Worm (Caenorhabditis elegans) whole organism, L3 larva: Measurements from ENCODE around the gene Y73C8C.12.
A peak's percentile ranks its signal among the peaks of the same experiment; 100 is the strongest.

Source experiments
- ZK546.5 ChIP-seq: sonication (generic microtip); optimal IDR thresholded peaks from 2 replicates; lab custom pipeline; 2017; ENCODE audit warnings: missing biosample characterization, missing genetic modification characterization
- aly-2 ChIP-seq: fragments of 150-350 bp; optimal IDR thresholded peaks from 2 replicates; lab custom pipeline; 2014; ENCODE audit warnings: missing biosample characterization, missing genetic modification characterization
- ceh-28 ChIP-seq: fragments of 150-350 bp; optimal IDR thresholded peaks from 2 replicates; lab custom pipeline; 2014; ENCODE audit warnings: missing biosample characterization, missing genetic modification reagents, missing genetic modification characterization
- ceh-82 ChIP-seq: fragments of 150-350 bp; optimal IDR thresholded peaks from 2 replicates; lab custom pipeline; 2014; ENCODE audit warnings: missing biosample characterization, missing genetic modification characterization
- ceh-9 ChIP-seq: sonication (generic microtip); optimal IDR thresholded peaks from 2 replicates; lab custom pipeline; 2018; ENCODE audit warnings: missing biosample characterization, missing genetic modification characterization
- daf-12 ChIP-seq: fragments of 150-350 bp; optimal IDR thresholded peaks from 2 replicates; lab custom pipeline; 2014; ENCODE audit warnings: missing biosample characterization, missing genetic modification reagents, missing genetic modification characterization
- egl-27 ChIP-seq: sonication (generic microtip); optimal IDR thresholded peaks from 4 replicates; lab custom pipeline; 2017; ENCODE audit warnings: missing biosample characterization, missing genetic modification reagents, missing genetic modification characterization
- elt-3 ChIP-seq, 3 experiments: fragments of 150-350 bp in 1 of 3; sonication (generic microtip) in 2 of 3; optimal IDR thresholded peaks; 2 replicates in 2 of 3; 4 replicates in 1 of 3; lab custom pipeline; 2014 to 2017; ENCODE audit warnings: missing biosample characterization in 3 of 3, missing genetic modification characterization in 3 of 3
- eor-1 ChIP-seq, 2 experiments: fragments of 150-350 bp; optimal IDR thresholded peaks; 2 replicates each; lab custom pipeline; 2014 to 2018; ENCODE audit warnings: missing biosample characterization in 2 of 2, missing genetic modification characterization in 2 of 2
- fkh-10 ChIP-seq: sonication (generic microtip); optimal IDR thresholded peaks from 2 replicates; lab custom pipeline; 2017; ENCODE audit warnings: missing biosample characterization, missing genetic modification reagents, missing genetic modification characterization
- hmg-11 ChIP-seq: sonication (generic microtip); optimal IDR thresholded peaks from 2 replicates; lab custom pipeline; 2016; ENCODE audit warnings: missing genetic modification characterization, missing compliant biosample characterization
- lin-15B ChIP-seq: fragments of 150-350 bp; optimal IDR thresholded peaks from 2 replicates; lab custom pipeline; 2014; ENCODE audit warnings: missing biosample characterization, missing genetic modification characterization
- lsy-12 ChIP-seq: sonication (generic microtip); optimal IDR thresholded peaks from 2 replicates; lab custom pipeline; 2016; ENCODE audit warnings: mild to moderate bottlenecking, missing genetic modification characterization, missing compliant biosample characterization
- mdl-1 ChIP-seq: fragments of 150-350 bp; optimal IDR thresholded peaks from 2 replicates; lab custom pipeline; 2014; ENCODE audit warnings: missing biosample characterization, missing genetic modification characterization
- nhr-11 ChIP-seq: fragments of 150-350 bp; optimal IDR thresholded peaks from 2 replicates; lab custom pipeline; 2014; ENCODE audit warnings: missing biosample characterization, missing genetic modification characterization
- nhr-12 ChIP-seq: fragments of 150-350 bp; optimal IDR thresholded peaks from 2 replicates; lab custom pipeline; 2014; ENCODE audit warnings: missing biosample characterization, missing genetic modification characterization
- nhr-25 ChIP-seq: sonication (generic microtip); optimal IDR thresholded peaks from 2 replicates; lab custom pipeline; 2017; ENCODE audit warnings: missing biosample characterization, missing genetic modification characterization
- nhr-28 ChIP-seq: fragments of 150-350 bp; optimal IDR thresholded peaks from 2 replicates; lab custom pipeline; 2014; ENCODE audit warnings: missing biosample characterization, missing genetic modification characterization
- nhr-76 ChIP-seq: fragments of 150-350 bp; sonication (generic microtip); optimal IDR thresholded peaks from 5 replicates; lab custom pipeline; 2014; ENCODE audit warnings: missing biosample characterization, missing genetic modification characterization
- nhr-77 ChIP-seq: fragments of 150-350 bp; optimal IDR thresholded peaks from 2 replicates; lab custom pipeline; 2014; ENCODE audit warnings: missing biosample characterization, missing genetic modification characterization
- pqm-1 ChIP-seq: fragments of 150-350 bp; optimal IDR thresholded peaks from 2 replicates; lab custom pipeline; 2017; ENCODE audit warnings: missing biosample characterization, missing genetic modification characterization, inconsistent platforms
- skn-1 ChIP-seq: fragments of 150-350 bp; optimal IDR thresholded peaks from 2 replicates; lab custom pipeline; 2014; ENCODE audit warnings: missing biosample characterization, missing genetic modification characterization
- snpc-4 ChIP-seq: fragments of 150-350 bp; optimal IDR thresholded peaks from 2 replicates; lab custom pipeline; 2014; ENCODE audit warnings: missing biosample characterization, missing genetic modification characterization
- tbx-2 ChIP-seq: sonication (generic microtip); optimal IDR thresholded peaks from 2 replicates; lab custom pipeline; 2016; ENCODE audit warnings: mild to moderate bottlenecking, missing genetic modification characterization, missing compliant biosample characterization
- unc-39 ChIP-seq: sonication (generic microtip); optimal IDR thresholded peaks from 4 replicates; lab custom pipeline; 2017; ENCODE audit warnings: missing biosample characterization, missing genetic modification characterization
- unc-62 ChIP-seq: fragments of 150-350 bp; sonication (generic microtip); optimal IDR thresholded peaks from 4 replicates; lab custom pipeline; 2014; ENCODE audit warnings: missing biosample characterization, missing genetic modification reagents, missing genetic modification characterization
- ztf-11 ChIP-seq: fragments of 150-350 bp; optimal IDR thresholded peaks from 2 replicates; lab custom pipeline; 2014; ENCODE audit warnings: missing biosample characterization, missing genetic modification characterization
- ztf-4 ChIP-seq: fragments of 150-350 bp; optimal IDR thresholded peaks from 2 replicates; lab custom pipeline; 2014; ENCODE audit warnings: missing biosample characterization, missing genetic modification characterization

The Y73C8C.12 gene

DNA sequence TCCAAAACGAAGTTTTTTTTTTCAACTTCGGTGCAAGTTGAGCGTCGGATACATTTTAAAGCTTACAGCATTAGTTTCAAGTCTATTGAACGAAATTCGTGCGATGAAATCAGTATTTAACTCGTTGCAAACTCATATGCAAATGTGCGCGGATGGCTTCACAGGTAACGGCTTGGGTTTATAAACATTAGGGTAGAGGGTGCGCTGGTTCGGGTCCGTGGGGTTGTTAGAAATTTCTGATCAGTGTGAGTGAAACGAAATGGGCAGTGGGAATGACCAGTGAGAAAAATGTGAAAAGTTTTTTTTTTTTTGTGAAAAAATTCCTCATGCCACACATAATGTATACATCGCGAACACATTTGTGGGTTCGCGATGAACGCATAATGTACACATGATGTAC is 38.1 kb downstream of the Y73C8C.12 start:
- TF ChIP-seq unc-62 (no peak), hmg-11 (no peak), ztf-11 (tag; lab: Kevin White, UChicago) (no peak), elt-3 (tag; optimal IDR thresholded peaks at IDR 0.05; lab: Kevin White, UChicago) (no peak), nhr-28 (no peak), nhr-77 (no peak), pqm-1 (no peak)

ce11 chrV:3165438-3165837 is 40.4 kb downstream of the Y73C8C.12 start, which contains the start of gene C36C5.14:
Gene C36C5.14 (minus strand): TSS chrV:3165538.
- no peak for TF ChIP-seq ztf-11 (tag; lab: Kevin White, UChicago)
- no peak for TF ChIP-seq ceh-9 (tag; lab: Kevin White, UChicago)
- no peak for TF ChIP-seq aly-2 (tag; lab: Kevin White, UChicago)
- no peak for TF ChIP-seq eor-1 (tag; optimal IDR thresholded peaks at IDR 0.05; lab: Kevin White, UChicago)
- TF ChIP-seq ztf-4: no peak
- TF ChIP-seq snpc-4 (tag; lab: Kevin White, UChicago): no peak
- no peak for TF ChIP-seq mdl-1 (tag; lab: Kevin White, UChicago)
- TF ChIP-seq ceh-82: no peak
- TF ChIP-seq nhr-25: no peak

DNA sequence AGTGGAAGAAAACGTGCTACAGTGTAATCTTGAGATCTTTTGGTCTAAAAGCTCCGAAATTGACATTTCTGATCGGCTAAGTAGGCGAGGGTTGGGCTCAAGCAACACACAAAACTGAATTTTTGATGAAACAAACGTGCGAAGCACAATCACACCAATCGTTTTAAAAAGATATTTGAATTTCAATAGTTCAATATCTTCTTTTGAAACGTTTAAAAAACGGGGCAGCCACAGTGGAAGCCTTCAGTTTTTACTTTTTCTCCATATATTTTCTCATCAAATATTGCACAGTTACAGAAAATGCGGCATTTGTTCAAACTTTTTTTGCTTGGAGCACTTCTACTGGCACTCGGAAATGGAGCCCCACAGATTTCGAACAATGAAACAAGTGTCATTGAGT is 41.2 kb downstream of the Y73C8C.12 start, which contains the start of gene C36C5.4:
Gene C36C5.4, plus strand, starts transcription at position 301 of the 400 bp plus-strand sequence.
- TF ChIP-seq fkh-10 (GFP tag; lab: Kevin White, UChicago): no peak
- TF ChIP-seq lin-15B (tag; lab: Kevin White, UChicago): no peak

- TF ChIP-seq unc-62 (no peak), nhr-12 (tag; lab: Kevin White, UChicago) (no peak), mdl-1 (tag; lab: Kevin White, UChicago) (no peak), ztf-11 (tag; lab: Kevin White, UChicago) (no peak), nhr-28 (no peak), ZK546.5 (tag; lab: Kevin White, UChicago) (no peak), nhr-77 (no peak), nhr-76 (tag; lab: Kevin White, UChicago) (no peak), daf-12 (no peak), skn-1 (no peak)
Measured at ce11 chrV:3168650-3169049, 43.6 kb downstream of the Y73C8C.12 start, which contains the start of gene C36C5.15. Gene C36C5.15 (minus strand): TSS chrV:3168750.

DNA sequence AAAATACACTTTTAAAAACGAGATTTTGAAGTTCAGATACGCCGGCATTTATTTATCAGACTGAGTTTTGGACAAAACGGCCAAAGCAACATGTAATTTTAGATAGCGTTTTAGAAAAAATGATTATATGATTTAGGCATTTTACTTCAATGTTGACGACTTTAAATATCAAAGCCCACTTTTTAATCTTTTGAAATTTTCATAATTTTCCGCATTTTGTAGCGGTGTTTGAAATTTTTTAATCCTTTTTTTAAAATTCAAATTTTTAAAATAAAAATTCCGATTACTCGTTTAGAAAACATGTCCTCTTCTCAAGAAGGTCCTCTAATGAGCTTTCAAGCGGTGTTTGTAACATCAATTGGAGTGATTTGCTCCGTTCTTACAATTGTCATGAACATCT is 44.8 kb downstream of the Y73C8C.12 start, which contains the start of gene srbc-6:
Gene srbc-6, plus strand, starts transcription at position 301 of the 400 bp plus-strand sequence.
- TF ChIP-seq fkh-10 (GFP tag; lab: Kevin White, UChicago) (no peak), unc-39 (tag; lab: Kevin White, UChicago) (no peak), aly-2 (tag; lab: Kevin White, UChicago) (no peak), tbx-2 (tag; lab: Kevin White, UChicago) (no peak), egl-27 (tag; lab: Kevin White, UChicago) (no peak)

DNA sequence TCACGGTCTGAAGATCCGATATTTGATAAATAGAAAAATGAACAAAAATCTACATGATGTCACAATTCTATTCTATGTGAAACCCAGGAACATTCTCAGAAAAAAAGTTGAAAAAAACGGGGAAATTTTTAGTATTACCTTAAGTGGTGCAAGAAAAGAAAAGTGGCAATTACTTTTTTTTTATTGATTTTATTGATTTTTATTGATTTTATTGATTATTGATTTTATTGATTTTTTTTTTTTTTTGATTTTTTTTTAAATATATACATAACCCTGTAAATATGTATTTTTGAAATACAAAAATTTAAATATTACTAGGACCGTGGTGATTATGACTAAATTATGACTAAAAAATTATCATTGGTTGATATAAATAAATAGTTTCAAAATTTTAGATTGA is 46.6 kb downstream of the Y73C8C.12 start:
- TF ChIP-seq nhr-11 (tag; lab: Kevin White, UChicago) (no peak), ceh-28 (tag; lab: Kevin White, UChicago) (peak; percentile 89), lsy-12 (tag; lab: Kevin White, UChicago) (no peak)
